Fruit fly (Drosophila melanogaster) whole organism, wandering third instar larva: ENCODE measurements around the gene CG13010.

Experiments used
- dmrt93B ChIP-seq: fragments of 200-800 bp; sonication (Bioruptor generic); optimal IDR thresholded peaks from 2 replicates; lab custom pipeline; 2018; ENCODE audit warnings: missing biosample characterization, mild to moderate bottlenecking, missing genetic modification characterization
- h ChIP-seq: fragments of 200-800 bp; sonication (Bioruptor generic); optimal IDR thresholded peaks from 3 replicates; lab custom pipeline; 2016; ENCODE audit warnings: missing biosample characterization, mild to moderate bottlenecking, missing genetic modification characterization

dm6 chrX:16688106-16688459 lies 9.3 kb upstream of the CG13010 start:
- TF ChIP-seq h (no peak), dmrt93B (no peak)
